Worm (Caenorhabditis elegans) whole organism, mixed stage, embryonic: Measurements from ENCODE around the gene srt-39.

Experiments
- M03D4.4 ChIP-seq: sonication (generic microtip); optimal IDR thresholded peaks from 2 replicates; lab custom pipeline; 2017; ENCODE audit warnings: mild to moderate bottlenecking, missing genetic modification characterization, missing compliant biosample characterization
- blmp-1 ChIP-seq: fragments of 150-350 bp; optimal IDR thresholded peaks from 2 replicates; lab custom pipeline; 2014; ENCODE audit warnings: missing biosample characterization, missing genetic modification characterization
- ceh-39 ChIP-seq: fragments of 150-350 bp; optimal IDR thresholded peaks from 2 replicates; lab custom pipeline; 2014; ENCODE audit warnings: missing biosample characterization, missing genetic modification characterization
- ceh-43 ChIP-seq: fragments of 200-800 bp; sonication (Bioruptor generic); optimal IDR thresholded peaks from 2 replicates; lab custom pipeline; 2018; ENCODE audit warnings: mild to moderate bottlenecking, missing genetic modification characterization, moderate library complexity, missing compliant biosample characterization
- ceh-83 ChIP-seq: fragments of 200-800 bp; sonication (Bioruptor generic); optimal IDR thresholded peaks from 2 replicates; lab custom pipeline; 2018; ENCODE audit warnings: mild to moderate bottlenecking, missing genetic modification characterization, missing compliant biosample characterization
- ces-1 ChIP-seq: fragments of 150-350 bp; optimal IDR thresholded peaks from 2 replicates; lab custom pipeline; 2014; ENCODE audit warnings: missing biosample characterization, missing genetic modification reagents, missing genetic modification characterization
- cnd-1 ChIP-seq: fragments of 200-800 bp; sonication (Bioruptor generic); optimal IDR thresholded peaks from 2 replicates; lab custom pipeline; 2018; ENCODE audit warnings: mild to moderate bottlenecking, missing genetic modification characterization, missing compliant biosample characterization
- drap-1 ChIP-seq: fragments of 200-800 bp; sonication (Bioruptor generic); optimal IDR thresholded peaks from 3 replicates; lab custom pipeline; 2018; ENCODE audit warnings: mild to moderate bottlenecking, missing genetic modification characterization, missing compliant biosample characterization
- elt-1 ChIP-seq: sonication (generic microtip); optimal IDR thresholded peaks from 2 replicates; lab custom pipeline; 2017; ENCODE audit warnings: missing genetic modification characterization, mild to moderate bottlenecking, missing compliant biosample characterization, antibody characterized with exemption, moderate library complexity, borderline replicate concordance; ENCODE audit not compliant: insufficient read depth
- elt-3 ChIP-seq: fragments of 150-350 bp; optimal IDR thresholded peaks from 2 replicates; lab custom pipeline; 2014; ENCODE audit warnings: missing biosample characterization, missing genetic modification characterization
- flh-1 ChIP-seq: fragments of 200-800 bp; sonication (Bioruptor generic); optimal IDR thresholded peaks from 2 replicates; lab custom pipeline; 2018; ENCODE audit warnings: mild to moderate bottlenecking, missing genetic modification characterization, moderate library complexity, missing compliant biosample characterization
- ham-2 ChIP-seq: fragments of 200-800 bp; sonication (Bioruptor generic); optimal IDR thresholded peaks from 2 replicates; lab custom pipeline; 2018; ENCODE audit warnings: mild to moderate bottlenecking, missing genetic modification characterization, missing compliant biosample characterization
- hlh-1 ChIP-seq: fragments of 150-350 bp; optimal IDR thresholded peaks from 2 replicates; lab custom pipeline; 2014; ENCODE audit warnings: missing biosample characterization, missing genetic modification reagents, missing genetic modification characterization
- lin-13 ChIP-seq: fragments of 150-350 bp; optimal IDR thresholded peaks from 2 replicates; lab custom pipeline; 2014; ENCODE audit warnings: missing biosample characterization, missing genetic modification characterization
- lin-32 ChIP-seq: fragments of 200-800 bp; sonication (Bioruptor generic); optimal IDR thresholded peaks from 2 replicates; lab custom pipeline; 2018; ENCODE audit warnings: mild to moderate bottlenecking, missing genetic modification characterization, missing compliant biosample characterization
- lsy-2 ChIP-seq: fragments of 150-350 bp; optimal IDR thresholded peaks from 2 replicates; lab custom pipeline; 2014; ENCODE audit warnings: missing biosample characterization, missing genetic modification characterization
- mab-5 ChIP-seq: fragments of 150-350 bp; optimal IDR thresholded peaks from 2 replicates; lab custom pipeline; 2014; ENCODE audit warnings: missing biosample characterization, missing genetic modification characterization
- mep-1 ChIP-seq: fragments of 150-350 bp; optimal IDR thresholded peaks from 2 replicates; lab custom pipeline; 2017; ENCODE audit warnings: missing biosample characterization, missing genetic modification reagents, missing genetic modification characterization, inconsistent platforms
- mls-2 ChIP-seq: sonication (generic microtip); optimal IDR thresholded peaks from 2 replicates; lab custom pipeline; 2016; ENCODE audit warnings: mild to moderate bottlenecking, missing genetic modification characterization, moderate library complexity, missing compliant biosample characterization
- nhr-12 ChIP-seq: fragments of 150-350 bp; optimal IDR thresholded peaks from 2 replicates; lab custom pipeline; 2014; ENCODE audit warnings: missing biosample characterization, missing genetic modification characterization
- nhr-2 ChIP-seq: fragments of 150-350 bp; optimal IDR thresholded peaks from 2 replicates; lab custom pipeline; 2014; ENCODE audit warnings: missing biosample characterization, missing genetic modification characterization
- nhr-237 ChIP-seq: fragments of 150-350 bp; optimal IDR thresholded peaks from 2 replicates; lab custom pipeline; 2014; ENCODE audit warnings: missing biosample characterization, missing genetic modification characterization
- nhr-28 ChIP-seq: fragments of 150-350 bp; optimal IDR thresholded peaks from 2 replicates; lab custom pipeline; 2014; ENCODE audit warnings: missing biosample characterization, missing genetic modification characterization
- pha-4 ChIP-seq: fragments of 150-350 bp; optimal IDR thresholded peaks from 2 replicates; lab custom pipeline; 2018; ENCODE audit warnings: missing biosample characterization, missing genetic modification reagents, missing genetic modification characterization
- snpc-4 ChIP-seq: fragments of 150-350 bp; optimal IDR thresholded peaks from 2 replicates; lab custom pipeline; 2014; ENCODE audit warnings: missing biosample characterization, missing genetic modification characterization
- sptf-1 ChIP-seq: sonication (generic microtip); optimal IDR thresholded peaks from 2 replicates; lab custom pipeline; 2017; ENCODE audit warnings: mild to moderate bottlenecking, missing genetic modification characterization, moderate library complexity, missing compliant biosample characterization
- tbx-8 ChIP-seq: fragments of 200-800 bp; sonication (Bioruptor generic); optimal IDR thresholded peaks from 2 replicates; lab custom pipeline; 2018; ENCODE audit warnings: mild to moderate bottlenecking, missing genetic modification characterization, moderate library complexity, missing compliant biosample characterization
- unc-120 ChIP-seq: sonication (generic microtip); optimal IDR thresholded peaks from 2 replicates; lab custom pipeline; 2017; ENCODE audit warnings: missing genetic modification characterization, missing compliant biosample characterization; ENCODE audit not compliant: poor library complexity, severe bottlenecking
- unc-39 ChIP-seq: fragments of 150-350 bp; optimal IDR thresholded peaks from 2 replicates; lab custom pipeline; 2014; ENCODE audit warnings: missing biosample characterization, missing genetic modification characterization
- unc-62 ChIP-seq: fragments of 150-350 bp; optimal IDR thresholded peaks from 2 replicates; lab custom pipeline; 2014; ENCODE audit warnings: missing biosample characterization, missing genetic modification reagents, missing genetic modification characterization
- zip-8 ChIP-seq: fragments of 150-350 bp; optimal IDR thresholded peaks from 2 replicates; lab custom pipeline; 2014; ENCODE audit warnings: missing biosample characterization, missing genetic modification characterization

Gene srt-39

DNA sequence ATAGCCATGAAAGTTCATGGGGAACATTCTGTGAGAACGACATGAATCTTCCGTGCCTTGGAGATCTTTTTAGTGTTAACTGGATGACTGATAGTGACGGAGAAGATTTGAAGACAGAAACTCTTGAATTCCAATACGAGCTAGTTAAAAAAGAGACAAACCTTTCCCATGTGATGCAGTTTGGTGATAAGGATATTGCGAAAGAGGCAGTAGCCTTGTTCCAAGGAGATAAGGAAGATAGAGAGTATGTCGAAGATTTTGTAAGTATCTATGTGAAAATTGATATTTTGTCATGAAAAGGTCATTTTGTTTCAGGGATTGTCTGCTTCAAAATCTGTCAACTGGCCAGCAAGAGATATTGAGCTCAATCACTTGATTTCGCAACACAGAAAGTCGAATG, 29.2 kb downstream of the srt-39 start:
- TF ChIP-seq snpc-4 (tag; lab: Kevin White, UChicago) (no peak), elt-3 (tag; lab: Kevin White, UChicago) (no peak), ham-2 (GFP tag; lab: Kevin White, UChicago) (no peak), sptf-1 (tag; lab: Kevin White, UChicago) (no peak), drap-1 (GFP tag; lab: Kevin White, UChicago) (no peak), tbx-8 (no peak), zip-8 (tag; lab: Kevin White, UChicago) (no peak), lin-13 (no peak), mab-5 (no peak), ceh-43 (GFP tag; lab: Kevin White, UChicago) (no peak), pha-4 (tag; lab: Kevin White, UChicago) (no peak), unc-39 (tag; lab: Kevin White, UChicago) (no peak), M03D4.4 (no peak), lin-32 (no peak), nhr-12 (tag; lab: Kevin White, UChicago) (no peak), lsy-2 (tag; lab: Kevin White, UChicago) (no peak)
- TF ChIP-seq, all 35 proteins: peak for 0

DNA sequence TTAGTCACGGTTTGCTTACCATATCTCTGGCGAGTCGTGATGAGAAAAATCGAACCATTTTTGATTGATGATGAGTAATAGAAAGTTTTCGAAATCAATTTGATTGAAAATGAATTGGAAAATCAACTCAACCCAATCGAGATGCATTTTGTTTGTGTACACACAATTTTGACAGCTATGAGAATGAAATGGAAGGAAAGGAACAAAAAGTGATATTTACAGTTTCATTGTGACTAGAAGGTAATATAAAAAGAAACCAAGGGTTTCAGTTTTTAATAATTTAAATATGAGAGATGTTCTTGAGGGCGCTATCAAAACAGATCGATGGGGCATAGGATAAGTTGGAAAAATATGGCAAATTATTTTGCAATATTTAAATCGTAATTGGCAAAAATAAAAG, 32.5 kb downstream of the srt-39 start, which contains the start of gene cal-1:
Gene cal-1 (minus strand): TSS at position 101 of the 400 bp plus-strand sequence.
- TF ChIP-seq zip-8 (tag; lab: Kevin White, UChicago), result no peak
- no peak for TF ChIP-seq blmp-1
- no peak for TF ChIP-seq mep-1
- no peak for TF ChIP-seq flh-1 (GFP tag; lab: Kevin White, UChicago)
- no peak for TF ChIP-seq tbx-8
- no peak for TF ChIP-seq ces-1 (GFP tag; lab: Kevin White, UChicago)
- no peak for TF ChIP-seq mls-2 (tag; lab: Kevin White, UChicago)
- no peak for TF ChIP-seq unc-120
- no peak for TF ChIP-seq M03D4.4
- no peak for TF ChIP-seq drap-1 (GFP tag; lab: Kevin White, UChicago)
- no peak for TF ChIP-seq cnd-1 (tag; lab: Kevin White, UChicago)
- TF ChIP-seq nhr-2 (tag; lab: Kevin White, UChicago), result no peak
- TF ChIP-seq unc-39 (tag; lab: Kevin White, UChicago), result no peak
- no peak for TF ChIP-seq nhr-28
- TF ChIP-seq nhr-237 (tag; lab: Kevin White, UChicago), result no peak

DNA sequence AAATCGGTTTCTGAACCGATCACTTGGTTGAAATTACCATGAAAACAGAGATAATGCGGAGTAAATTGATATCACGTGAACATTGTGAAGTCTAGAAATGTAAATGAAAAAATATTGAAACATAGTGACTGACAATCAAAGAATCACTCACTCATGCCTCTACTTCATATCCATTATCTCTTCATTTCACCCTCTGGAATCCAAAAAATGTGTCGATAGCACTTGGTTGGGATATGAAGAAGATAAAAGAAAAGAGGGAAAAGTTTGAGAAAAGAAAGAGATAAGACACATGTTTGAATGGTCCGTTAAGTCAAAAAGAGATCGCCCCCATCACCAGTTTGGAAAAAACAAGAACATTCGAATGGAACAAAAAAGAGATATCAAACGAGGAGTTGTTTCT, 33.1 kb downstream of the srt-39 start:
- no peak for TF ChIP-seq nhr-237 (tag; lab: Kevin White, UChicago)
- peak; percentile 74 for TF ChIP-seq unc-62 (GFP tag; lab: Kevin White, UChicago)
- peak; percentile 70 for TF ChIP-seq unc-120
- peak; percentile 47 for TF ChIP-seq hlh-1 (tag; lab: Kevin White, UChicago)
- TF ChIP-seq flh-1 (GFP tag; lab: Kevin White, UChicago), result no peak

DNA sequence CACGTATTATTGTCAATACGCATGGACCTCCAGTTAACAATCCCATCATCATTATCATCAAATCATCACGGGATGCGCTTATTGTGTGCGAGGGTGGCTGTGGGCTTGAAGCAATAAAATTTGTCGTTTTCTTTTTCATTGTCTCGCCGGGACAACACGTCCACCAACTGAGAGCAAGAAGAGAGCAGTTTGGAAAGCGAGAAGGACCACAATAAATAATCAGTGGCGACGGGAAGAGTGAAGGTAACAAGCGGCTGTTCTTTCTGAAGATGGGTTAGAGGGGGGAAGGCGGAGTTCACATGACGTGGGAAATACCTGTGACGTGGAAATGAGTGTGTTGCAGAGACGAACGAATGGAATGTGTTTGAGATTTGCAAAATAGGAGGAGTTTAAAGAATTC, 34.1 kb downstream of the srt-39 start:
- TF ChIP-seq unc-120 (peak; percentile 84), ceh-83 (GFP tag; lab: Kevin White, UChicago) (no peak), unc-62 (GFP tag; lab: Kevin White, UChicago) (peak; percentile 79), hlh-1 (tag; lab: Kevin White, UChicago) (peak; percentile 93)

DNA sequence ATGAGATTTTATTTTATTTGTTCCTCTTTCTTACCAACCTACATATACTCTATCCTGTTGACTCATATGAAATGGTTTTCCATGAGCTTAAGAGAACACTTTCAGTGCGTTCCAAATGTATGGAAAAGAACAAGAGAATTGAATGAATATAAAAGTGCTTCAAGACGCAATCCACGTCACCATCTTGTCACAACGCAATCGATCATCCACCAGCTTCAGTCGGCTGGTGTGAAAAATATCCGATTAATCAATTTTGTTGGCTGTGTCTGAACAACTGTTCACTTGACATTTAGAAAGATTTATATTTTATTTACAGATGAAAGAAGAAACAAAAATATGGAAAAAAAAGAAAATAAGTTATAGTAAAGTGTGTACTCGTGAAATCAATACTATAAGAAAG, 38.7 kb downstream of the srt-39 start:
- TF ChIP-seq M03D4.4 (no peak), nhr-2 (tag; lab: Kevin White, UChicago) (no peak), flh-1 (GFP tag; lab: Kevin White, UChicago) (no peak), tbx-8 (no peak), zip-8 (tag; lab: Kevin White, UChicago) (no peak), lin-32 (no peak), blmp-1 (no peak), drap-1 (GFP tag; lab: Kevin White, UChicago) (no peak), hlh-1 (tag; lab: Kevin White, UChicago) (peak; percentile 24), elt-1 (tag; lab: Kevin White, UChicago) (no peak), nhr-237 (tag; lab: Kevin White, UChicago) (no peak), pha-4 (tag; lab: Kevin White, UChicago) (no peak), snpc-4 (tag; lab: Kevin White, UChicago) (no peak), ceh-83 (GFP tag; lab: Kevin White, UChicago) (no peak), unc-62 (GFP tag; lab: Kevin White, UChicago) (peak; percentile 76), ceh-39 (no peak)
- TF ChIP-seq, all 35 proteins: peak for 2
